Worm (Caenorhabditis elegans) whole organism, midembryonic: ENCODE results near the gene ZK1073.2.

ENCODE experiments used
- T22C8.4 ChIP-seq: fragments of 200-800 bp; sonication (Bioruptor generic); IDR thresholded peaks from 2 replicates; pipeline ENCODE4 v1.3.6; 2022; ENCODE audit warnings: missing genetic modification characterization, missing compliant biosample characterization
- cog-1 ChIP-seq: sonication (generic microtip); optimal IDR thresholded peaks from 2 replicates; lab custom pipeline; 2016; ENCODE audit warnings: missing genetic modification characterization, missing compliant biosample characterization
- flt-1 ChIP-seq: fragments of 200-800 bp; sonication (Bioruptor generic); IDR thresholded peaks from 2 replicates; pipeline ENCODE4 v1.3.6; 2022; ENCODE audit warnings: missing genetic modification characterization, missing compliant biosample characterization
- klf-2 ChIP-seq: fragments of 200-800 bp; sonication (Bioruptor generic); conservative IDR thresholded peaks from 2 replicates; pipeline ENCODE4 v1.3.6; 2022; ENCODE audit warnings: missing genetic modification reagents, missing genetic modification characterization, missing compliant biosample characterization
- med-1 ChIP-seq: sonication (generic microtip); optimal IDR thresholded peaks from 2 replicates; lab custom pipeline; 2017; ENCODE audit warnings: missing genetic modification characterization, mild to moderate bottlenecking, missing compliant biosample characterization, antibody characterized with exemption, missing genetic modification reagents; ENCODE audit not compliant: insufficient read depth
- ref-1 ChIP-seq: fragments of 200-800 bp; sonication (Bioruptor generic); conservative IDR thresholded peaks from 2 replicates; pipeline ENCODE4 v1.3.6; 2022; ENCODE audit warnings: missing genetic modification reagents, missing genetic modification characterization, missing compliant biosample characterization
- tab-1 ChIP-seq: fragments of 200-800 bp; sonication (Bioruptor generic); IDR thresholded peaks from 2 replicates; pipeline ENCODE4 v1.3.6; 2022; ENCODE audit warnings: missing genetic modification characterization, missing compliant biosample characterization
- ztf-23 ChIP-seq: fragments of 200-800 bp; sonication (Bioruptor generic); IDR thresholded peaks from 2 replicates; pipeline ENCODE4 v1.3.6; 2022; ENCODE audit warnings: missing genetic modification reagents, missing genetic modification characterization, missing compliant biosample characterization
- ztf-29 ChIP-seq: fragments of 200-800 bp; sonication (Bioruptor generic); IDR thresholded peaks from 2 replicates; pipeline ENCODE4 v1.3.6; 2022; ENCODE audit warnings: missing genetic modification reagents, missing genetic modification characterization, missing compliant biosample characterization

Gene ZK1073.2

ce11 chrX:16159359-16159758, 55.9 kb downstream of the ZK1073.2 start:
- no peak for TF ChIP-seq med-1
- TF ChIP-seq flt-1 (GFP tag; lab: Robert Waterston, UW) = no peak
- no peak for TF ChIP-seq ref-1 (GFP tag; lab: Robert Waterston, UW)
- TF ChIP-seq ztf-23 (GFP tag; lab: Robert Waterston, UW) = no peak
- no peak for TF ChIP-seq cog-1 (tag; lab: Kevin White, UChicago)

- no peak for TF ChIP-seq ztf-23 (GFP tag; lab: Robert Waterston, UW)
These were observed 57.4 kb downstream of the ZK1073.2 start for ce11 chrX:16160924-16161323.

ce11 chrX:16163402-16163801, 59.9 kb downstream of the ZK1073.2 start, which contains the start of gene F09C8.1:
TSS of gene F09C8.1 (minus strand) at chrX:16163524.
- TF ChIP-seq ref-1 (GFP tag; lab: Robert Waterston, UW) (no peak), T22C8.4 (GFP tag; lab: Robert Waterston, UW) (no peak)

DNA sequence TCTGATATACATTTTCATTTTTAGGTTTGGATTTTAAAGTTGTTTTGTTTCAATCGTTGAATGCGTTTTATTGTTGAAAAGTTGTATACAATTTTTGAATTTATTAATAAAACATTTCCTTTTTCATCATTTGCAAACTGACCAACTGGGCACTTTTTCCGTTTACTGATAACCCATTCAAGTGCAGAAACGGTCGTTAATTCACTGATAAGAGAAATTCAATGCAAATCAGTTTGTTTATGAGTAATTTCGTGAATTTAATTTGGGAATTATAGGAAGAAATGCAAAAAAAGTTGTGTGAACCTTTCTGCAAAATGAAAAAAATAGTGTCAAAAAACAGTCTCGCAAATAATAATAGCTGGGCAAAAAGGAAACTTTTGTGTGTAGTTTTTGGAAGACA, 63.0 kb downstream of the ZK1073.2 start:
- TF ChIP-seq T22C8.4 (GFP tag; lab: Robert Waterston, UW) = no peak
- no peak for TF ChIP-seq ztf-23 (GFP tag; lab: Robert Waterston, UW)
- TF ChIP-seq ztf-29 (GFP tag; lab: Robert Waterston, UW) = no peak
- no peak for TF ChIP-seq tab-1
- no peak for TF ChIP-seq cog-1 (tag; lab: Kevin White, UChicago)
- TF ChIP-seq ref-1 (GFP tag; lab: Robert Waterston, UW) = no peak
- TF ChIP-seq klf-2 (GFP tag; lab: Robert Waterston, UW) = no peak
- TF ChIP-seq med-1 = no peak
- no peak for TF ChIP-seq flt-1 (GFP tag; lab: Robert Waterston, UW)

DNA sequence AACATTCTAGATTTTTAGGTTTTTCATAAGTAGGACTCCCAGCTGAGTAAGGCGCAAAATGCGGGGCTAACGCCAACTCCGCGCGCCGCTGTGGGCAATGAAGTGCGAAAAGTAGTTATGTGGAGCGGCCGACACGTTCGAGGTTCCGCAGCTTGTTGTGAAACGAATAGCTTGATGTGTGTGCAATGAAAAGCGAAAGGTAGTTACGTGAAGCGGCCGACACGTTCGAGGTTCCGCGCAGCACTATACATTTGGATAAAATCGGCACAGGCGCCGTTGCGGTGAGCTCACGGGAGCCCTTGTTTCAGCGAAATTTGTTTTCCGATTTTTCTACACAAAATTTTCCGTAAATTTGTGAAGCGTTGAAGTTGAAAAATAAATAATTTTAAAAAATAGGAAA, 63.5 kb downstream of the ZK1073.2 start:
- TF ChIP-seq cog-1 (tag; lab: Kevin White, UChicago) = no peak
- no peak for TF ChIP-seq flt-1 (GFP tag; lab: Robert Waterston, UW)
- TF ChIP-seq ref-1 (GFP tag; lab: Robert Waterston, UW) = no peak
- no peak for TF ChIP-seq klf-2 (GFP tag; lab: Robert Waterston, UW)
- no peak for TF ChIP-seq ztf-23 (GFP tag; lab: Robert Waterston, UW)
- no peak for TF ChIP-seq T22C8.4 (GFP tag; lab: Robert Waterston, UW)
- no peak for TF ChIP-seq tab-1
- no peak for TF ChIP-seq med-1
- no peak for TF ChIP-seq ztf-29 (GFP tag; lab: Robert Waterston, UW)

- TF ChIP-seq T22C8.4 (GFP tag; lab: Robert Waterston, UW) (no peak), ztf-29 (GFP tag; lab: Robert Waterston, UW) (no peak), flt-1 (GFP tag; lab: Robert Waterston, UW) (no peak), med-1 (no peak), klf-2 (GFP tag; lab: Robert Waterston, UW) (no peak), ztf-23 (GFP tag; lab: Robert Waterston, UW) (no peak), ref-1 (GFP tag; lab: Robert Waterston, UW) (no peak), tab-1 (no peak)
These were observed 69.4 kb downstream of the ZK1073.2 start for ce11 chrX:16172863-16173262.
